Worm (Caenorhabditis elegans) whole organism, early embryonic: ENCODE data around the gene ugt-63.

Experiments
- B0310.2 ChIP-seq: sonication (generic microtip); optimal IDR thresholded peaks from 2 replicates; lab custom pipeline; 2016; ENCODE audit warnings: mild to moderate bottlenecking, missing genetic modification characterization, missing compliant biosample characterization
- F13C5.2 ChIP-seq: sonication (generic microtip); optimal IDR thresholded peaks from 2 replicates; lab custom pipeline; 2017; ENCODE audit warnings: mild to moderate bottlenecking, missing genetic modification characterization, inconsistent platforms, missing compliant biosample characterization
- aly-1 ChIP-seq: sonication (generic microtip); optimal IDR thresholded peaks from 2 replicates; lab custom pipeline; 2016; ENCODE audit warnings: missing genetic modification characterization, missing compliant biosample characterization
- ama-1 ChIP-seq: fragments of 150-350 bp; optimal IDR thresholded peaks from 2 replicates; lab custom pipeline; 2014
- ceh-13 ChIP-seq: fragments of 200-800 bp; sonication (Bioruptor generic); optimal IDR thresholded peaks from 2 replicates; lab custom pipeline; 2018; ENCODE audit warnings: mild to moderate bottlenecking, missing genetic modification characterization, missing compliant biosample characterization
- ceh-36 ChIP-seq: sonication (generic microtip); optimal IDR thresholded peaks from 2 replicates; lab custom pipeline; 2016; ENCODE audit warnings: missing genetic modification characterization, inconsistent platforms, missing compliant biosample characterization
- ets-7 ChIP-seq: sonication (generic microtip); optimal IDR thresholded peaks from 2 replicates; lab custom pipeline; 2016; ENCODE audit warnings: missing genotype, missing genetic modification characterization, missing compliant biosample characterization
- flt-1 ChIP-seq: fragments of 200-800 bp; sonication (Bioruptor generic); IDR thresholded peaks from 2 replicates; pipeline ENCODE4 v1.3.6; 2022; ENCODE audit warnings: missing genetic modification characterization, missing compliant biosample characterization
- hmbx-1 ChIP-seq: sonication (generic microtip); optimal IDR thresholded peaks from 2 replicates; lab custom pipeline; 2016; ENCODE audit warnings: mild to moderate bottlenecking, missing genetic modification characterization, missing compliant biosample characterization
- hmg-4 ChIP-seq: fragments of 200-800 bp; sonication (Bioruptor generic); optimal IDR thresholded peaks from 2 replicates; lab custom pipeline; 2018; ENCODE audit warnings: mild to moderate bottlenecking, missing genetic modification characterization, missing compliant biosample characterization
- hnd-1 ChIP-seq: sonication (generic microtip); optimal IDR thresholded peaks from 2 replicates; lab custom pipeline; 2016; ENCODE audit warnings: missing genetic modification characterization, missing compliant biosample characterization
- pes-1 ChIP-seq: fragments of 200-800 bp; sonication (Bioruptor generic); IDR thresholded peaks from 2 replicates; pipeline ENCODE4 v1.3.6; 2022; ENCODE audit warnings: missing genetic modification reagents, missing genetic modification characterization, missing compliant biosample characterization
- scrt-1 ChIP-seq: fragments of 200-800 bp; sonication (Bioruptor generic); IDR thresholded peaks from 2 replicates; pipeline ENCODE4 v1.3.6; 2022; ENCODE audit warnings: missing genetic modification characterization, missing compliant biosample characterization
- sea-1 ChIP-seq: fragments of 200-800 bp; sonication (Bioruptor generic); conservative IDR thresholded peaks from 2 replicates; pipeline ENCODE4 v1.3.6; 2022; ENCODE audit warnings: missing genetic modification characterization, missing compliant biosample characterization
- tbx-11 ChIP-seq: fragments of 200-800 bp; sonication (Bioruptor generic); IDR thresholded peaks from 2 replicates; pipeline ENCODE4 v1.3.6; 2022; ENCODE audit warnings: missing genetic modification characterization, missing compliant biosample characterization
- tbx-37 ChIP-seq: fragments of 200-800 bp; sonication (Bioruptor generic); conservative IDR thresholded peaks from 2 replicates; pipeline ENCODE4 v1.3.6; 2022; ENCODE audit warnings: missing genetic modification reagents, missing genetic modification characterization, missing compliant biosample characterization
- tra-4 ChIP-seq: sonication (generic microtip); optimal IDR thresholded peaks from 2 replicates; lab custom pipeline; 2017; ENCODE audit warnings: missing genetic modification characterization, missing compliant biosample characterization

ugt-63 gene

DNA sequence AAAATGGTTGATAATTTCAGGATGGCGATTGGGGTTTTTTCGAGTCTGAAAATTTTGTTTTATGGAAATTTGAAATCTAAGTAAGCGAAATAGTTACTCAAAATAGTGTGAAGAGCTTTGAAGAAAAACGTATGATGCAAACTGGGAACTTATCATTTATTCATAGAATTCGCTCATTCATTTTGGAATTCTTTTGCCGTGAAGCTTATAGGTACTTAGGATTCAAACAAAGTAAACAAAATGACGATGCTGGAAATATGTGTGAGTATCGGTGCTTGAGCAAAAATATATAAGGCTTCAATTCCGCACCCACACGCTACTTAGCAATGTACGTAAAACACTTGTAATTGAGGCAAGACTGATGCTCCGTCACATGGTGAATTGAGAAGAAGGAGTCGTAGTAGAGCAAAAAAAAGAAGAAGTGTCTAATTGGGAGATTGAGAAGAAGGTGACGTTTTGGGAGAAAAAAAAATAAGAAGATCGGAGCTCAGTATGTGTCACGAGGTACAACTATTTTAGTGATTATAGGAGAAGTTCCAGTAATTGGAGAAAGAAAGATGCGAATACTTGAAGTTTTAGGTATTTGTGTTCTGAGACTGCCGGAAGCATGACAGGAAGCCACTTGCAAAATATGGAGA, 21.0 kb downstream of the ugt-63 start, which contains the start of gene glb-32:
Gene glb-32, minus strand, starts transcription at position 51 of the 638 bp plus-strand sequence.
- TF ChIP-seq hmbx-1, result no peak
- TF ChIP-seq sea-1, result no peak
- no peak for TF ChIP-seq ama-1 (lab: Kevin White, UChicago)
- no peak for TF ChIP-seq pes-1
- no peak for TF ChIP-seq hnd-1

DNA sequence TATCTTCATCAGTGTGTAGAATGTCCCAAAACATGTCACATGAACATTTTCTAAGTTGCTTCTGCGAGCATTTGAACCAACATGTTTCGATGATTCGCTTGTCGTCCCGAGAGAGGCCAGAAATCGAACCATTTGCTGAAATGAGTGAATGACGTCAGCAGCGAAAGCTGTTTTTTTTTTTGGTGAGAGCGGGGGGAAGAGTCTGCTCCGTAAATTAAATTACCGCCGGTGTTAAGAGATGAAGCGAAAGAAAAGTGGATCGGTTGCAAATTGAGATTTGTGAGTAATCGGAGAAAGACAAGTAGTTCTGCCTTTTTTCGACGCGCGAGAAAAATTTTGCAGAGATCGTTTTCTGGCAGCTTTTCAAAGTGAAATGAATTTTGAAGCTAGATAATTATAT, 22.3 kb downstream of the ugt-63 start:
- TF ChIP-seq aly-1 (tag; lab: Kevin White, UChicago) (no peak), tra-4 (no peak), ceh-36 (tag; lab: Kevin White, UChicago) (no peak), ceh-13 (GFP tag; lab: Kevin White, UChicago) (no peak), tbx-37 (GFP tag; lab: Robert Waterston, UW) (no peak), hmbx-1 (no peak), tbx-11 (GFP tag; lab: Robert Waterston, UW) (no peak), pes-1 (no peak), scrt-1 (GFP tag; lab: Robert Waterston, UW) (no peak), hnd-1 (no peak), B0310.2 (tag; lab: Kevin White, UChicago) (no peak), ama-1 (lab: Kevin White, UChicago) (no peak), hmg-4 (no peak), flt-1 (GFP tag; lab: Robert Waterston, UW) (no peak), sea-1 (no peak), F13C5.2 (tag; lab: Kevin White, UChicago) (no peak), ets-7 (tag; lab: Kevin White, UChicago) (no peak)

DNA sequence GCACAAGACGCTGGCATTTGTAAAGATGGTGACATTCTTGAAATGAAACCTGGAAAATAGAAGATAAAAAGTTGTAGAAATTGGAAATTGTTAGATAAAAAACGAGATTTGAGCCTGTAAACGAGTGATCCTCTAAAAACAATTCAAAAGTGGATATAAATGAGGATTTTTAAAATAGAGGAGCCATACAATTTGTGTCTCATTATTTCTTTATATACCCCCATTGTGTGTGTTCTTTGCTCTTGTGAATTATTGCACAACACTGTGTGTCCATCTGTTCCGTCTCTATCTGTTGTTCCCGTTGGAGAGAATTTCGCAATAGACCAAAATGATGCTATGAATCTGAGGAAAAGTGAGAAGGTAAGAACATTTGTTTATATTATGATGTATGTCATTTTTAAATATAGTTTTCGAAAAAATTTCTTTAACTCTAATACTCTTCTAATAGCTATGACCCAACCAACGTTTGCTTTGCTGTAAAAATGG, 23.6 kb downstream of the ugt-63 start, which contains the start of gene Y58A7A.5:
Gene Y58A7A.5, minus strand, starts transcription at position 51 of the 486 bp plus-strand sequence.
- no peak for TF ChIP-seq ceh-36 (tag; lab: Kevin White, UChicago)
- no peak for TF ChIP-seq ceh-13 (GFP tag; lab: Kevin White, UChicago)
- TF ChIP-seq tbx-37 (GFP tag; lab: Robert Waterston, UW), result no peak
- no peak for TF ChIP-seq pes-1
- TF ChIP-seq hmg-4, result no peak
- no peak for TF ChIP-seq F13C5.2 (tag; lab: Kevin White, UChicago)
- no peak for TF ChIP-seq ama-1 (lab: Kevin White, UChicago)
- no peak for TF ChIP-seq flt-1 (GFP tag; lab: Robert Waterston, UW)
- no peak for TF ChIP-seq tra-4
- TF ChIP-seq ets-7 (tag; lab: Kevin White, UChicago), result no peak
- no peak for TF ChIP-seq sea-1

DNA sequence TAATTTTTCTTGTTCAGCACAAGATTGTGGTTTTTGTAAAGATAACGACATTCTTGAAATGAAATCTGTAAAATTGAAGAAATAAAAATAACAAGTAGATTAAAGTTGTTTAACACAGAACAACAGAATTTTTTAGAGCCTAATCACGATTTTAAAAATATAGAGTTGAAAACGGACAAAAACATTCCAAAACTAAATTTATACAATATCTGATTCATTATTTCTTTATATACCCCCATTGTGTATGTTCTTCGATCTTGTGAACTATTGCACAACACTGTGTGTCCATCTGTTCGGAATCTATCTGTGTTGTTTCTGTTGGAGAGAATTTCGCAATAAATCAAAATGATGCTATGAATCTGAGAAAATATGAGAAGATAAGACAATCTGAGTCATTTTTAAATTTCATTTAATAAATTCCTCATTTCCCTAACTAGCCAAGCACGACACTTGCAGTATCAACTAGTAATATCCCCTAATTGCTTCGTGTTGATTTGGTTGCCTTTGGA, 25.6 kb downstream of the ugt-63 start, which contains the start of gene Y58A7A.4:
Gene Y58A7A.4, minus strand, starts transcription at position 51 of the 509 bp plus-strand sequence.
- TF ChIP-seq hmg-4, result no peak

DNA sequence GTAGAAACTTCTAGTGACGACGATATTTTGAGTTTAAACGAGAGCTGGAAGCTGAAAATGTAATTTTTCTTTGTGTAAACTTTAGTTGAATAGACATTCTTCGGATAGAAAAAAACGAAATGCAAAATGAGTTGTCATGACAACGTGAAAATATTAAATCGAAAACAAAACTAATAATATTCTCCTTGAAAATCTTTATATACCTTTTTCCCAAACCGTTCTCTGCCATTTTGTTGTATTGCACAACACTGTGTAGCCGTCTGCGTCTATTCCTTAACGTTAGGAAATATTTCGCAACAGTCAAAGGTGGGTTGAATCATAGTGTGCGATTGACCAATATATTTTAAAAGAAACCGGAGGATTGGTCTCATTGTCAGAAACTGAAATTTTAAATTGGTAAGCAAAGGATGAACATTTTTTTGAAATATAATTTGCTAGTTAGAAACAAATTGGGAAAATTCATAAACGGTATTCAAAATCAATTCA, 29.7 kb downstream of the ugt-63 start, which contains the start of gene Y58A7A.3:
Gene Y58A7A.3, minus strand, starts transcription at position 51 of the 486 bp plus-strand sequence.
- TF ChIP-seq F13C5.2 (tag; lab: Kevin White, UChicago) (no peak), pes-1 (no peak), tra-4 (no peak), tbx-37 (GFP tag; lab: Robert Waterston, UW) (no peak), ceh-13 (GFP tag; lab: Kevin White, UChicago) (no peak), hmg-4 (no peak), hmbx-1 (no peak), sea-1 (no peak), ets-7 (tag; lab: Kevin White, UChicago) (no peak), hnd-1 (no peak), ama-1 (lab: Kevin White, UChicago) (no peak), B0310.2 (tag; lab: Kevin White, UChicago) (no peak), scrt-1 (GFP tag; lab: Robert Waterston, UW) (no peak), flt-1 (GFP tag; lab: Robert Waterston, UW) (no peak), aly-1 (tag; lab: Kevin White, UChicago) (no peak), tbx-11 (GFP tag; lab: Robert Waterston, UW) (no peak), ceh-36 (tag; lab: Kevin White, UChicago) (no peak)

DNA sequence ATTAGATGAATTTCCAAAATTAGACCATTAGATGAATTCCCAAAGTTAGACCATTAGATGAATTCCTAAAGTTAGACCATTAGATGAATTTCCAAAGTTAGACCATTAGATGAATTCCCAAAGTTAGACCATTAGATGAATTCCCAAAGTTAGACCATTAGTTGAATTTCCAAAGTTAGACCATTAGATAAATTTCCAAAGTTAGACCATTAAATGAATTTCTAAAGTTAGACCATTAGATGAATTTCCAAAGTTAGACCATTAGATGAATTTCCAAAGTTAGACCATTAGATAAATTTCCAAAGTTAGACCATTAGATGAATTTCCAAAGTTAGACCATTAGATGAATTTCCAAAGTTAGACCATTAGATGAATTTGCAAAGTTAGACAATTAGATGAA, 35.2 kb downstream of the ugt-63 start:
- TF ChIP-seq tbx-37 (GFP tag; lab: Robert Waterston, UW) (peak; percentile 81), tbx-11 (GFP tag; lab: Robert Waterston, UW) (peak; percentile 88), sea-1 (peak; percentile 83)

DNA sequence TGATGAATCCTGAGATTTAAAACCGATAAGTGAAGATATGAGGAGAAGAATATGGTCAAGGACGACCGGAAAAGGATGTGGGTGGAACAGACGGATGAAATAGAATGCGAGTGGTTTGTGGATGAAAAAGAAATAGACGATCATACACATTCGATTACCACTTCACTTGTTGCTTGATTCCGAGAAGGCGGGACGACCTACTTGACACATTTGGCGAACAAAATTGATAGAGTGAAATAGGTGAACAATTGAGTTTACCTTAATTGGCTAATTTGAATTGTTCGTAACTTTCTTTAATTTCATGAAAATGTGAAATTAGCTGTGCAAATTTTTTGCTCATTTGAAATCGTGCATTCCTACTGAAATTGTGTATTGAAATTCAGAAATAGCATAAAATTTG, 38.5 kb downstream of the ugt-63 start, which contains the start of gene Y58A7A.2:
Gene Y58A7A.2, minus strand, starts transcription at position 101 of the 400 bp plus-strand sequence.
- no peak for TF ChIP-seq hmg-4
- no peak for TF ChIP-seq pes-1
- no peak for TF ChIP-seq ets-7 (tag; lab: Kevin White, UChicago)
- TF ChIP-seq ama-1 (lab: Kevin White, UChicago), result no peak
- no peak for TF ChIP-seq tbx-37 (GFP tag; lab: Robert Waterston, UW)
- TF ChIP-seq tbx-11 (GFP tag; lab: Robert Waterston, UW), result no peak
- no peak for TF ChIP-seq flt-1 (GFP tag; lab: Robert Waterston, UW)
- no peak for TF ChIP-seq B0310.2 (tag; lab: Kevin White, UChicago)
- no peak for TF ChIP-seq scrt-1 (GFP tag; lab: Robert Waterston, UW)
- no peak for TF ChIP-seq sea-1
- no peak for TF ChIP-seq ceh-13 (GFP tag; lab: Kevin White, UChicago)
- TF ChIP-seq aly-1 (tag; lab: Kevin White, UChicago), result no peak
